Fruit fly (Drosophila melanogaster) whole organism, embryonic: ENCODE data around the gene CG12012.

Source experiments
- Ada2b ChIP-seq: fragments of 200-800 bp; sonication (Bioruptor generic); IDR thresholded peaks from 2 replicates; pipeline ENCODE4 v1.3.6; 2022; ENCODE audit warnings: missing biosample characterization, missing genetic modification characterization
- Adf1 ChIP-seq: fragments of 200-800 bp; sonication (Bioruptor generic); IDR thresholded peaks from 2 replicates; pipeline ENCODE4 v1.3.6; 2022; ENCODE audit warnings: missing biosample characterization, missing genetic modification characterization
- Bdp1 ChIP-seq: fragments of 200-800 bp; sonication (Bioruptor generic); optimal IDR thresholded peaks from 3 replicates; lab custom pipeline; 2016; ENCODE audit warnings: missing biosample characterization, missing genetic modification characterization
- Blimp-1 ChIP-seq: fragments of 200-800 bp; sonication (Bioruptor generic); optimal IDR thresholded peaks from 3 replicates; lab custom pipeline; 2018; ENCODE audit warnings: missing biosample characterization, missing genetic modification characterization, mild to moderate bottlenecking, moderate library complexity, missing genetic modification reagents
- C15 ChIP-seq: fragments of 200-800 bp; sonication (Bioruptor generic); IDR thresholded peaks from 3 replicates; pipeline ENCODE4 v1.3.6; 2022; ENCODE audit warnings: missing biosample characterization, missing genetic modification characterization
- CG10321 ChIP-seq: fragments of 200-800 bp; sonication (Bioruptor generic); IDR thresholded peaks from 2 replicates; pipeline ENCODE4 v1.3.6; 2022; ENCODE audit warnings: missing biosample characterization, missing genetic modification characterization
- CG10543 ChIP-seq: fragments of 200-800 bp; sonication (Bioruptor generic); optimal IDR thresholded peaks from 3 replicates; lab custom pipeline; 2017; ENCODE audit warnings: missing biosample characterization, mild to moderate bottlenecking, missing genetic modification characterization, moderate library complexity
- CG1647 ChIP-seq: fragments of 200-800 bp; sonication (Bioruptor generic); optimal IDR thresholded peaks from 3 replicates; lab custom pipeline; 2016; ENCODE audit warnings: missing biosample characterization, missing genetic modification characterization
- CG16779 ChIP-seq: fragments of 200-800 bp; sonication (Bioruptor generic); IDR thresholded peaks from 2 replicates; pipeline ENCODE4 v1.3.6; 2022; ENCODE audit warnings: missing biosample characterization, missing genetic modification characterization
- CG17385 ChIP-seq: fragments of 200-800 bp; sonication (Bioruptor generic); optimal IDR thresholded peaks from 3 replicates; lab custom pipeline; 2018; ENCODE audit warnings: missing biosample characterization, mild to moderate bottlenecking, missing genetic modification characterization
- CG2120 ChIP-seq: fragments of 200-800 bp; sonication (Bioruptor generic); optimal IDR thresholded peaks from 3 replicates; lab custom pipeline; 2016; ENCODE audit warnings: missing biosample characterization, missing genetic modification characterization
- CG30403 ChIP-seq: fragments of 200-800 bp; sonication (Bioruptor generic); optimal IDR thresholded peaks from 3 replicates; lab custom pipeline; 2016; ENCODE audit warnings: missing biosample characterization, missing genetic modification characterization
- CG3163 ChIP-seq: fragments of 200-800 bp; sonication (Bioruptor generic); optimal IDR thresholded peaks from 3 replicates; lab custom pipeline; 2016; ENCODE audit warnings: missing biosample characterization, missing genetic modification characterization
- CG33557 ChIP-seq: fragments of 200-800 bp; sonication (Bioruptor generic); optimal IDR thresholded peaks from 2 replicates; lab custom pipeline; 2019; ENCODE audit warnings: missing biosample characterization, mild to moderate bottlenecking, missing genetic modification characterization, moderate library complexity
- CG4617 ChIP-seq: fragments of 200-800 bp; sonication (Bioruptor generic); optimal IDR thresholded peaks from 3 replicates; lab custom pipeline; 2016; ENCODE audit warnings: missing biosample characterization, missing genetic modification characterization, borderline replicate concordance
- CG6791 ChIP-seq: fragments of 200-800 bp; sonication (Bioruptor generic); IDR thresholded peaks from 3 replicates; pipeline ENCODE4 v1.3.6; 2022; ENCODE audit warnings: missing biosample characterization, missing genetic modification characterization; ENCODE audit not compliant: partially characterized antibody
- CG8281 ChIP-seq: fragments of 200-800 bp; sonication (Bioruptor generic); optimal IDR thresholded peaks from 2 replicates; lab custom pipeline; 2018; ENCODE audit warnings: missing biosample characterization, mild to moderate bottlenecking, missing genetic modification characterization, moderate library complexity
- Dip2 ChIP-seq: fragments of 200-800 bp; sonication (Bioruptor generic); IDR thresholded peaks from 2 replicates; pipeline ENCODE4 v1.3.6; 2022; ENCODE audit warnings: missing biosample characterization, missing genetic modification characterization
- Doc3 ChIP-seq: fragments of 200-800 bp; sonication (Bioruptor generic); IDR thresholded peaks from 3 replicates; pipeline ENCODE4 v1.3.6; 2022; ENCODE audit warnings: missing biosample characterization, missing genetic modification characterization; ENCODE audit not compliant: partially characterized antibody
- GATAe ChIP-seq: fragments of 200-800 bp; sonication (Bioruptor generic); conservative IDR thresholded peaks from 2 replicates; pipeline ENCODE4 v1.3.6; 2022; ENCODE audit warnings: missing biosample characterization, missing genetic modification characterization
- Gug ChIP-seq: fragments of 200-800 bp; sonication (Bioruptor generic); IDR thresholded peaks from 4 replicates; pipeline ENCODE4 v1.3.6; 2022; ENCODE audit warnings: missing biosample characterization, missing genetic modification characterization
- HmgZ ChIP-seq: fragments of 200-800 bp; sonication (Bioruptor generic); optimal IDR thresholded peaks from 2 replicates; lab custom pipeline; 2018; ENCODE audit warnings: missing biosample characterization, mild to moderate bottlenecking, missing genetic modification characterization
- MBD-R2 ChIP-seq: fragments of 200-800 bp; sonication (Bioruptor generic); IDR thresholded peaks from 2 replicates; pipeline ENCODE4 v1.3.6; 2022; ENCODE audit warnings: missing biosample characterization, missing genetic modification characterization
- Mad ChIP-seq: fragments of 200-800 bp; sonication (Bioruptor generic); optimal IDR thresholded peaks from 2 replicates; lab custom pipeline; 2016; ENCODE audit warnings: missing biosample characterization, missing genetic modification characterization
- Max ChIP-seq: fragments of 200-800 bp; sonication (Bioruptor generic); optimal IDR thresholded peaks from 2 replicates; lab custom pipeline; 2016; ENCODE audit warnings: missing biosample characterization, mild to moderate bottlenecking, missing genetic modification characterization
- NK7.1 ChIP-seq: fragments of 200-800 bp; sonication (Bioruptor generic); optimal IDR thresholded peaks from 3 replicates; lab custom pipeline; 2016; ENCODE audit warnings: missing biosample characterization, missing genetic modification characterization
- Nf-YC ChIP-seq: fragments of 200-800 bp; optimal IDR thresholded peaks from 3 replicates; lab custom pipeline; 2019; ENCODE audit warnings: missing biosample characterization, mild to moderate bottlenecking, missing genetic modification characterization, moderate library complexity
- Poxn ChIP-seq: fragments of 200-800 bp; sonication (Bioruptor generic); IDR thresholded peaks from 2 replicates; pipeline ENCODE4 v1.3.6; 2022; ENCODE audit warnings: missing biosample characterization, missing genetic modification characterization
- Rfx ChIP-seq: fragments of 200-800 bp; sonication (Bioruptor generic); IDR thresholded peaks from 2 replicates; pipeline ENCODE4 v1.3.6; 2022; ENCODE audit warnings: missing biosample characterization, missing genetic modification characterization
- Usf ChIP-seq: fragments of 200-800 bp; sonication (Bioruptor generic); optimal IDR thresholded peaks from 2 replicates; lab custom pipeline; 2017; ENCODE audit warnings: missing genotype, missing biosample characterization, missing genetic modification characterization
- abd-A ChIP-seq: fragments of 200-800 bp; sonication (Bioruptor generic); optimal IDR thresholded peaks from 3 replicates; lab custom pipeline; 2019; ENCODE audit warnings: missing biosample characterization, mild to moderate bottlenecking, missing genetic modification characterization, moderate library complexity
- amos ChIP-seq: fragments of 200-800 bp; sonication (Bioruptor generic); IDR thresholded peaks from 2 replicates; pipeline ENCODE4 v1.3.6; 2022; ENCODE audit warnings: missing biosample characterization, missing genetic modification characterization; ENCODE audit not compliant: partially characterized antibody
- bowl ChIP-seq: fragments of 200-800 bp; sonication (Bioruptor generic); IDR thresholded peaks from 2 replicates; pipeline ENCODE4 v1.3.6; 2022; ENCODE audit warnings: missing biosample characterization, missing genetic modification characterization
- crp ChIP-seq, 2 experiments: fragments of 200-800 bp; sonication (Bioruptor generic); optimal IDR thresholded peaks; 2 replicates in 1 of 2; 3 replicates in 1 of 2; lab custom pipeline; 2017; ENCODE audit warnings: missing biosample characterization in 2 of 2, missing genetic modification characterization in 2 of 2, mild to moderate bottlenecking in 1 of 2, moderate library complexity in 1 of 2
- cwo ChIP-seq: fragments of 200-800 bp; sonication (Bioruptor generic); optimal IDR thresholded peaks from 3 replicates; lab custom pipeline; 2017; ENCODE audit warnings: missing biosample characterization, missing genetic modification characterization, mild to moderate bottlenecking, moderate library complexity, missing genetic modification reagents
- gt ChIP-seq: fragments of 200-800 bp; sonication (Bioruptor generic); IDR thresholded peaks from 2 replicates; pipeline ENCODE4 v1.3.6; 2022; ENCODE audit warnings: missing biosample characterization, missing genetic modification characterization
- lbe ChIP-seq: fragments of 200-800 bp; sonication (Bioruptor generic); optimal IDR thresholded peaks from 2 replicates; lab custom pipeline; 2016; ENCODE audit warnings: missing biosample characterization, mild to moderate bottlenecking, missing genetic modification characterization
- otp ChIP-seq: fragments of 200-800 bp; sonication (Bioruptor generic); IDR thresholded peaks from 3 replicates; pipeline ENCODE4, ENCODE4 v1.3.6; 2022; ENCODE audit warnings: missing biosample characterization, missing genetic modification characterization
- pho ChIP-seq: fragments of 200-800 bp; sonication (Bioruptor generic); optimal IDR thresholded peaks from 2 replicates; lab custom pipeline; 2016; ENCODE audit warnings: missing biosample characterization, missing genetic modification characterization
- salm ChIP-seq: fragments of 200-800 bp; sonication (Bioruptor generic); optimal IDR thresholded peaks from 2 replicates; lab custom pipeline; 2018; ENCODE audit warnings: missing biosample characterization, mild to moderate bottlenecking, missing genetic modification characterization
- sc ChIP-seq, 3 experiments: fragments of >200 bp in 2 of 3; fragments of 200-800 bp in 1 of 3; sonication (Bioruptor generic) in 1 of 3; optimal IDR thresholded peaks; 2 replicates in 2 of 3; 3 replicates in 1 of 3; lab custom pipeline; 2017; ENCODE audit warnings: mild to moderate bottlenecking in 1 of 3, missing biosample characterization in 1 of 3, missing genetic modification characterization in 1 of 3, missing genetic modification reagents in 1 of 3
- schlank ChIP-seq: fragments of 200-800 bp; sonication (Bioruptor generic); optimal IDR thresholded peaks from 2 replicates; lab custom pipeline; 2018; ENCODE audit warnings: missing biosample characterization, mild to moderate bottlenecking, missing genetic modification characterization
- sima ChIP-seq: fragments of 200-800 bp; sonication (Bioruptor generic); optimal IDR thresholded peaks from 2 replicates; lab custom pipeline; 2016; ENCODE audit warnings: missing biosample characterization, missing genetic modification characterization
- tup ChIP-seq: fragments of 200-800 bp; sonication (Bioruptor generic); optimal IDR thresholded peaks from 2 replicates; lab custom pipeline; 2016; ENCODE audit warnings: missing biosample characterization, mild to moderate bottlenecking, missing genetic modification characterization, moderate library complexity
- twi ChIP-seq: fragments of 200-800 bp; optimal IDR thresholded peaks from 2 replicates; lab custom pipeline; 2019; ENCODE audit warnings: missing biosample characterization, mild to moderate bottlenecking, missing genetic modification characterization, moderate library complexity
- unc-4 ChIP-seq: fragments of 200-800 bp; sonication (Bioruptor generic); IDR thresholded peaks from 2 replicates; pipeline ENCODE4 v1.3.6; 2022; ENCODE audit warnings: missing biosample characterization, missing genetic modification characterization; ENCODE audit not compliant: partially characterized antibody
- zf30C ChIP-seq: fragments of 200-800 bp; sonication (Bioruptor generic); optimal IDR thresholded peaks from 3 replicates; lab custom pipeline; 2018; ENCODE audit warnings: missing biosample characterization, mild to moderate bottlenecking, missing genetic modification characterization

Gene CG12012

dm6 chr3L:3418207-3419086, 41.9 kb downstream of the CG12012 start (continued):
- peak; percentile 72 for TF ChIP-seq cwo (GFP tag; lab: Kevin White, UChicago)
- TF ChIP-seq zf30C (GFP tag; lab: Kevin White, UChicago): no peak
- TF ChIP-seq HmgZ (tag; lab: Kevin White, UChicago): peak; percentile 91
- TF ChIP-seq unc-4: peak; percentile 30; the same call in 1 of the 2 replicates
- TF ChIP-seq CG4617: no peak
- TF ChIP-seq C15 (GFP tag; lab: Robert Waterston, UW): peak; percentile 71; the same call in 2 of the 3 replicates
- peak; percentile 94 for TF ChIP-seq CG2120 (GFP tag; lab: Kevin White, UChicago)
- no peak for TF ChIP-seq CG6791
- TF ChIP-seq otp: peak; percentile 67; the same call in 2 of the 3 replicates
- peak; percentile 44 for TF ChIP-seq schlank (tag; lab: Kevin White, UChicago)
- TF ChIP-seq Usf: peak; percentile 21
- TF ChIP-seq CG10321 (GFP tag; lab: Robert Waterston, UW): peak; percentile 57
- peak; percentile 48 for TF ChIP-seq CG30403 (GFP tag; lab: Kevin White, UChicago)
- TF ChIP-seq Mad (GFP tag; lab: Kevin White, UChicago): peak; percentile 62
- TF ChIP-seq CG3163: peak; percentile 23
- peak; percentile 41 for TF ChIP-seq Bdp1 (GFP tag; lab: Kevin White, UChicago)
- peak; percentile 39 for TF ChIP-seq Blimp-1 (GFP tag; lab: Kevin White, UChicago)
- no peak for TF ChIP-seq Poxn (GFP tag; lab: Robert Waterston, UW)
- TF ChIP-seq GATAe (GFP tag; lab: Robert Waterston, UW): peak; percentile 51
- no peak for TF ChIP-seq lbe (GFP tag; lab: Kevin White, UChicago)
- TF ChIP-seq Adf1 (GFP tag; lab: Robert Waterston, UW): peak; percentile 88
- TF ChIP-seq NK7.1 (GFP tag; lab: Kevin White, UChicago): peak; percentile 2
- TF ChIP-seq CG33557 (GFP tag; lab: Kevin White, UChicago): no peak
- peak; percentile 48 for TF ChIP-seq CG17385
- peak; percentile 15 for TF ChIP-seq twi (tag; lab: Kevin White, UChicago)
- TF ChIP-seq Dip2 (GFP tag; lab: Robert Waterston, UW): peak; percentile 50; the same call in 1 of the 2 replicates
- TF ChIP-seq tup (GFP tag; lab: Kevin White, UChicago): no peak
- peak; percentile 74 for TF ChIP-seq CG16779
- no peak; the same call in 1 of the 2 replicates for TF ChIP-seq gt (GFP tag; lab: Robert Waterston, UW)
- peak; percentile 98 for TF ChIP-seq CG10543
- TF ChIP-seq bowl: peak; percentile 68
- TF ChIP-seq amos (GFP tag; lab: Robert Waterston, UW): peak; percentile 25; the same call in 1 of the 2 replicates
- peak; percentile 90 for TF ChIP-seq Rfx (GFP tag; lab: Robert Waterston, UW)
- TF ChIP-seq Max: peak; percentile 6
- no peak for TF ChIP-seq sima (GFP tag; lab: Kevin White, UChicago)
- peak; percentile 69 for TF ChIP-seq Nf-YC (tag; lab: Kevin White, UChicago)
- TF ChIP-seq Ada2b (GFP tag; lab: Robert Waterston, UW): peak; percentile 82
- TF ChIP-seq abd-A (tag; lab: Kevin White, UChicago): peak; percentile 99
- TF ChIP-seq Doc3 (GFP tag; lab: Robert Waterston, UW): no peak
- TF ChIP-seq CG8281: peak; percentile 52
- peak; percentile 78 for TF ChIP-seq pho (GFP tag; lab: Kevin White, UChicago)
- TF ChIP-seq CG1647 (GFP tag; lab: Kevin White, UChicago): peak; percentile 26
- peak; percentile 65; the same call in 3 of the 4 replicates for TF ChIP-seq Gug (GFP tag; lab: Robert Waterston, UW)
- peak; percentile 30; the same call in 1 of the 2 replicates for TF ChIP-seq MBD-R2 (GFP tag; lab: Robert Waterston, UW)
- TF ChIP-seq sc (optimal IDR thresholded peaks at IDR 0.05; lab: Kevin White, UChicago): no peak
- peak; percentile 8 for TF ChIP-seq sc (GFP tag; optimal IDR thresholded peaks at IDR 0.05; lab: Kevin White, UChicago)
- TF ChIP-seq crp (GFP tag; optimal IDR thresholded peaks at IDR 0.05; lab: Kevin White, UChicago): peak in 1 of 2 experiments; percentile 6
- TF ChIP-seq salm: peak; percentile 25
